Worm (Caenorhabditis elegans): Measurements from ENCODE around the gene ima-1.

- TF ChIP-seq mab-5 (tag; optimal IDR thresholded peaks at IDR 0.05) (no peak), nhr-28 (tag; optimal IDR thresholded peaks at IDR 0.05) (no peak), ceh-83 (GFP tag; optimal IDR thresholded peaks at IDR 0.05) (no peak), ztf-11 (tag; optimal IDR thresholded peaks at IDR 0.05) (no peak)
Measured at ce11 chrV:11268791-11269190, 29.3 kb downstream of the ima-1 start, which contains the start of gene str-115.
